Fruit fly (Drosophila melanogaster) whole organism, embryonic: Measurements from ENCODE around the gene CG15922.

Experiments used
- Aef1 ChIP-seq: fragments of 200-800 bp; sonication (Bioruptor generic); IDR thresholded peaks from 3 replicates; pipeline ENCODE4 v1.3.6; 2022; ENCODE audit warnings: missing biosample characterization, missing genetic modification characterization
- CG12769 ChIP-seq: fragments of 200-800 bp; sonication (Bioruptor generic); optimal IDR thresholded peaks from 2 replicates; lab custom pipeline; 2019; ENCODE audit warnings: missing biosample characterization, mild to moderate bottlenecking, missing genetic modification characterization, moderate library complexity
- CG13624 ChIP-seq: fragments of 200-800 bp; sonication (Bioruptor generic); optimal IDR thresholded peaks from 2 replicates; lab custom pipeline; 2016; ENCODE audit warnings: missing biosample characterization, missing genetic modification characterization
- CG13894 ChIP-seq: fragments of 200-800 bp; sonication (Bioruptor generic); optimal IDR thresholded peaks from 3 replicates; lab custom pipeline; 2018; ENCODE audit warnings: missing biosample characterization, mild to moderate bottlenecking, missing genetic modification characterization, moderate library complexity
- CG14050 ChIP-seq: fragments of 200-800 bp; sonication (Bioruptor generic); IDR thresholded peaks from 3 replicates; pipeline ENCODE4 v1.3.6; 2022; ENCODE audit warnings: missing biosample characterization, missing genetic modification characterization
- CG15479 ChIP-seq: fragments of 200-800 bp; sonication (Bioruptor generic); optimal IDR thresholded peaks from 3 replicates; lab custom pipeline; 2019; ENCODE audit warnings: missing biosample characterization, mild to moderate bottlenecking, missing genetic modification characterization, moderate library complexity
- CG15601 ChIP-seq: fragments of 200-800 bp; sonication (Bioruptor generic); optimal IDR thresholded peaks from 3 replicates; lab custom pipeline; 2019; ENCODE audit warnings: missing biosample characterization, mild to moderate bottlenecking, missing genetic modification characterization, moderate library complexity
- CG18011 ChIP-seq: fragments of 200-800 bp; sonication (Bioruptor generic); optimal IDR thresholded peaks from 2 replicates; lab custom pipeline; 2017; ENCODE audit warnings: missing biosample characterization, missing genetic modification characterization, mild to moderate bottlenecking, moderate library complexity, missing genotype
- CG32532 ChIP-seq: fragments of 200-800 bp; sonication (Bioruptor generic); IDR thresholded peaks from 2 replicates; pipeline ENCODE4 v1.3.6; 2022; ENCODE audit warnings: missing biosample characterization, missing genetic modification characterization
- CG34422 ChIP-seq: fragments of 200-800 bp; sonication (Bioruptor generic); IDR thresholded peaks from 3 replicates; pipeline ENCODE4 v1.3.6; 2022; ENCODE audit warnings: missing biosample characterization, missing genetic modification characterization
- CG3838 ChIP-seq: fragments of 200-800 bp; sonication (Bioruptor generic); optimal IDR thresholded peaks from 3 replicates; lab custom pipeline; 2016; ENCODE audit warnings: missing biosample characterization, missing genetic modification characterization
- CG6175 ChIP-seq: fragments of 200-800 bp; sonication (Bioruptor generic); IDR thresholded peaks from 3 replicates; pipeline ENCODE4 v1.3.6; 2022; ENCODE audit warnings: missing biosample characterization, missing genetic modification characterization
- CG8089 ChIP-seq: fragments of 200-800 bp; sonication (Bioruptor generic); optimal IDR thresholded peaks from 3 replicates; lab custom pipeline; 2016; ENCODE audit warnings: missing biosample characterization, missing genetic modification characterization
- CG8281 ChIP-seq: fragments of 200-800 bp; sonication (Bioruptor generic); optimal IDR thresholded peaks from 2 replicates; lab custom pipeline; 2018; ENCODE audit warnings: missing biosample characterization, mild to moderate bottlenecking, missing genetic modification characterization, moderate library complexity
- CG9797 ChIP-seq: fragments of 200-800 bp; sonication (Bioruptor generic); optimal IDR thresholded peaks from 3 replicates; lab custom pipeline; 2018; ENCODE audit warnings: missing biosample characterization, mild to moderate bottlenecking, missing genetic modification characterization
- Dfd ChIP-seq, 2 experiments: fragments of >200 bp; optimal IDR thresholded peaks; 2 replicates each; lab custom pipeline; 2017; ENCODE audit warnings: missing biosample characterization in 2 of 2, missing genetic modification characterization in 2 of 2
- Dip3 ChIP-seq: fragments of 200-800 bp; sonication (Bioruptor generic); optimal IDR thresholded peaks from 3 replicates; lab custom pipeline; 2016; ENCODE audit warnings: missing biosample characterization, missing genetic modification characterization
- Ets65A ChIP-seq: fragments of 200-800 bp; sonication (Bioruptor generic); peaks from one replicate; lab custom pipeline; 2016; ENCODE audit warnings: missing biosample characterization, missing genetic modification characterization
- HLH54F ChIP-seq: fragments of 200-800 bp; sonication (Bioruptor generic); optimal IDR thresholded peaks from 3 replicates; lab custom pipeline; 2016; ENCODE audit warnings: missing biosample characterization, missing genetic modification characterization
- Hr3 ChIP-seq: fragments of 200-800 bp; sonication (Bioruptor generic); optimal IDR thresholded peaks from 3 replicates; lab custom pipeline; 2016; ENCODE audit warnings: missing biosample characterization, missing genetic modification characterization
- Lhr ChIP-seq: fragments of 200-800 bp; sonication (Bioruptor generic); optimal IDR thresholded peaks from 3 replicates; lab custom pipeline; 2017; ENCODE audit warnings: mild to moderate bottlenecking, missing biosample characterization, missing genetic modification reagents, missing genetic modification characterization
- Med ChIP-seq: fragments of 200-800 bp; sonication (Bioruptor generic); peaks from one replicate; lab custom pipeline; 2016; ENCODE audit warnings: missing biosample characterization, missing genetic modification characterization, mild to moderate bottlenecking, inconsistent platforms, moderate library complexity
- PHDP ChIP-seq: fragments of 200-800 bp; sonication (Bioruptor generic); optimal IDR thresholded peaks from 3 replicates; lab custom pipeline; 2018; ENCODE audit warnings: missing biosample characterization, mild to moderate bottlenecking, missing genetic modification characterization, moderate library complexity
- Rfx ChIP-seq: fragments of 200-800 bp; sonication (Bioruptor generic); IDR thresholded peaks from 2 replicates; pipeline ENCODE4 v1.3.6; 2022; ENCODE audit warnings: missing biosample characterization, missing genetic modification characterization
- Rx ChIP-seq: fragments of 200-800 bp; sonication (Bioruptor generic); IDR thresholded peaks from 2 replicates; pipeline ENCODE4 v1.3.6; 2022; ENCODE audit warnings: missing biosample characterization, missing genetic modification characterization
- br ChIP-seq: fragments of >200 bp; optimal IDR thresholded peaks from 2 replicates; lab custom pipeline; 2017
- cato ChIP-seq: fragments of 200-800 bp; sonication (Bioruptor generic); optimal IDR thresholded peaks from 2 replicates; lab custom pipeline; 2016; ENCODE audit warnings: missing biosample characterization, missing genetic modification characterization, borderline replicate concordance
- chinmo ChIP-seq: fragments of 200-800 bp; sonication (Bioruptor generic); IDR thresholded peaks from 4 replicates; pipeline ENCODE4 v1.3.6; 2022; ENCODE audit warnings: missing biosample characterization, missing genetic modification characterization; ENCODE audit not compliant: partially characterized antibody
- cwo ChIP-seq: fragments of 200-800 bp; sonication (Bioruptor generic); optimal IDR thresholded peaks from 3 replicates; lab custom pipeline; 2017; ENCODE audit warnings: missing biosample characterization, missing genetic modification characterization, mild to moderate bottlenecking, moderate library complexity, missing genetic modification reagents
- jing ChIP-seq: fragments of 200-800 bp; sonication (Bioruptor generic); optimal IDR thresholded peaks from 2 replicates; lab custom pipeline; 2018; ENCODE audit warnings: missing biosample characterization, mild to moderate bottlenecking, missing genetic modification characterization
- lmd ChIP-seq: fragments of 200-800 bp; sonication (Bioruptor generic); IDR thresholded peaks from 2 replicates; pipeline ENCODE4 v1.3.6; 2022; ENCODE audit warnings: missing biosample characterization, missing genetic modification characterization
- org-1 ChIP-seq: fragments of 200-800 bp; sonication (Bioruptor generic); optimal IDR thresholded peaks from 2 replicates; lab custom pipeline; 2017; ENCODE audit warnings: missing biosample characterization, missing genetic modification characterization
- otp ChIP-seq: fragments of 200-800 bp; sonication (Bioruptor generic); IDR thresholded peaks from 3 replicates; pipeline ENCODE4, ENCODE4 v1.3.6; 2022; ENCODE audit warnings: missing biosample characterization, missing genetic modification characterization
- ranshi ChIP-seq: fragments of 200-800 bp; sonication (Bioruptor generic); IDR thresholded peaks from 2 replicates; pipeline ENCODE4 v1.3.6; 2022; ENCODE audit warnings: missing biosample characterization, missing genetic modification characterization
- schlank ChIP-seq: fragments of 200-800 bp; sonication (Bioruptor generic); optimal IDR thresholded peaks from 2 replicates; lab custom pipeline; 2018; ENCODE audit warnings: missing biosample characterization, mild to moderate bottlenecking, missing genetic modification characterization
- sens ChIP-seq: fragments of 200-800 bp; sonication (Bioruptor generic); peaks from one replicate; lab custom pipeline; 2016; ENCODE audit warnings: missing biosample characterization, missing genetic modification characterization
- sr ChIP-seq: fragments of 200-800 bp; sonication (Bioruptor generic); IDR thresholded peaks from 3 replicates; pipeline ENCODE4 v1.3.6; 2022; ENCODE audit warnings: missing biosample characterization, missing genetic modification characterization
- sug ChIP-seq: fragments of 200-800 bp; optimal IDR thresholded peaks from 2 replicates; lab custom pipeline; 2019; ENCODE audit warnings: missing biosample characterization, mild to moderate bottlenecking, missing genetic modification characterization, moderate library complexity
- vvl ChIP-seq: fragments of 200-800 bp; sonication (Bioruptor generic); IDR thresholded peaks from 2 replicates; pipeline ENCODE4 v1.3.6; 2022; ENCODE audit warnings: missing biosample characterization, missing genetic modification characterization

CG15922 gene

DNA sequence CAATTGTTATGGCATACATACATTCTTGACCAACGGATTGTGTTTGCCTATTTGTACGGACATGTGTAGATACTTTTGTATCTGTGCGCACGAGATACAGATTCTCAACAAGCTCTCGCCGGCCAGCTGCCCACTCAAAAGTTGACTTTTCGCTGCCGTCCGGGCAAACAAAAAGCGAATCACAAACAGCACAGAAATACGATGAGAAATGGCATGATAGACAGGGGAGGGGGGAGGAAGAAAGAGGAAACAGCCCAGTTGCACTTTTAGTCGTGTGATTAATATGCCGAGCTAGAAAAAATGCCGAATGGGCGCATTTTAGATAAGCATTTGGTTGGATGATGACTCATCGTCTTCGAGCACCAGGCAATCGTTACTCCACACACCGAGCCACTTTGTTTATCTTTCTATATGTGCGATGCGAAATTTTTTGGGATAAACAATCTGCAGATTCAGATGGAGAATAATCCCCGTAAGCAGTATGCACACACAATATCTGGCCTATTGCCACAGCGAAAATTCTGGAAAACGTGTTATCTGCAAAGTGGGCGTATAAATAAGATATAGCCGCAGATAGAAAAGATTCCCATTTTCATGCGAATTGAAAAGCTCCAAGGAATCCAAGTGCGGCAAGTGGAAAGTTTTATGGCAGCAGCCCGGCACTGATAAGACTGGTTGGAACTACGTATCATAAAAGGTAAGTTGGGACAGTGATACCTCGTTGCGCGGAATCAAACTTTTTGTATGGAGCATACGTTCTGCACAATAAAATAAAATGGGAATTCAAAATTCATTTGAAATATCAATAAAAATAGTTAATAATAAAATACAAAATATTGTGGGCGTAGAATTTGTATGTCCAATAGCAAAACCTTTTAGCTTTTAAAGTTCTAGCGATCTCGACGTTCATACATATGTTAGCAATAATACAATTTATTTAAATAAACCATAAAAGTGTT lies 13.1 kb downstream of the CG15922 start (continued):
- TF ChIP-seq CG15479 (GFP tag; lab: Kevin White, UChicago), result peak; percentile 76
- 0 out of 4 replicates have a peak, but pooled peaks have one; percentile 74 for TF ChIP-seq chinmo (GFP tag; lab: Robert Waterston, UW)
- peak; percentile 78; the same call in 2 of the 3 replicates for TF ChIP-seq sr (GFP tag; lab: Robert Waterston, UW)

DNA sequence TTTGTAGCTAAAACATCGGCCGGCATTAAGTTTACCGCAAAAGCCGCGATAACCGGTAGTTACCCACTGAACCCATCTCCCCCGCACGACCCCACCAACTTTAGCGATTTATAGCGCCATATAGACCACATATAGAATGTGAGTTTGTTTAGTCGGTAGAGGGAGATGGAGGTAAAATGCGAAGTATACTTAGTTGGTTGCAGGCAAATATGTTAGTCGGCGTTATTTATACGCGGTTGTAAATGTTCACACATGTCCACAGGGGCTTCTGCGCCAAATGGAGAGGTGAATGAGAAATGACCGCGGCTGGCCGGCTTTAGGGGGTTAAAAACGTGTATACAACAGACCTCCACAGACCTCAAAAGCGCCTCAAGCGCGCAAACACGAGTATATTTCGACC lies 14.4 kb downstream of the CG15922 start:
- no peak for TF ChIP-seq CG14050
- no peak for TF ChIP-seq br (lab: Kevin White, UChicago)
- no peak for TF ChIP-seq CG15601 (tag; lab: Kevin White, UChicago)
- TF ChIP-seq PHDP (tag; lab: Kevin White, UChicago), result no peak
- 0 out of 2 replicates have a peak, but pooled peaks have one; percentile 19 for TF ChIP-seq Rfx (GFP tag; lab: Robert Waterston, UW)
- no peak for TF ChIP-seq CG13624 (GFP tag; lab: Kevin White, UChicago)
- no peak for TF ChIP-seq jing (GFP tag; lab: Kevin White, UChicago)
- TF ChIP-seq sug (tag; lab: Kevin White, UChicago), result peak; percentile 22
- no peak for TF ChIP-seq CG8281
- TF ChIP-seq otp, result no peak
- TF ChIP-seq cwo (GFP tag; lab: Kevin White, UChicago), result peak; percentile 14
- 0 out of 2 replicates have a peak, but pooled peaks have one; percentile 4 for TF ChIP-seq lmd (GFP tag; lab: Robert Waterston, UW)
- no peak for TF ChIP-seq CG9797 (GFP tag; lab: Kevin White, UChicago)
- TF ChIP-seq Lhr (GFP tag; lab: Kevin White, UChicago), result no peak
- no peak for TF ChIP-seq CG8089 (GFP tag; lab: Kevin White, UChicago)
- peak; percentile 18 for TF ChIP-seq CG12769
- no peak for TF ChIP-seq Hr3 (GFP tag; lab: Kevin White, UChicago)
- TF ChIP-seq vvl (GFP tag; lab: Robert Waterston, UW), result 0 out of 2 replicates have a peak, but pooled peaks have one; percentile 51
- TF ChIP-seq CG13894 (tag; lab: Kevin White, UChicago), result peak; percentile 51
- TF ChIP-seq sens (GFP tag; lab: Kevin White, UChicago), result peak; percentile 34
- no peak for TF ChIP-seq CG34422
- TF ChIP-seq CG18011 (GFP tag; lab: Kevin White, UChicago), result no peak
- TF ChIP-seq Dip3 (GFP tag; lab: Kevin White, UChicago), result no peak
- no peak for TF ChIP-seq org-1 (GFP tag; lab: Kevin White, UChicago)
- TF ChIP-seq schlank (tag; lab: Kevin White, UChicago), result peak; percentile 20
- TF ChIP-seq CG6175, result peak; percentile 40; the same call in 1 of the 3 replicates
- no peak for TF ChIP-seq Aef1 (GFP tag; lab: Robert Waterston, UW)
- no peak for TF ChIP-seq HLH54F
- TF ChIP-seq Dfd (GFP tag; optimal IDR thresholded peaks at IDR 0.05; lab: Kevin White, UChicago), result no peak
- TF ChIP-seq cato (GFP tag; lab: Kevin White, UChicago), result no peak
- peak; percentile 23 for TF ChIP-seq Ets65A (GFP tag; lab: Kevin White, UChicago)
- TF ChIP-seq Rx, result no peak
- no peak for TF ChIP-seq CG3838
- TF ChIP-seq Med, result peak; percentile 62
- peak; percentile 22; the same call in 1 of the 2 replicates for TF ChIP-seq CG32532 (GFP tag; lab: Robert Waterston, UW)
- 0 out of 2 replicates have a peak, but pooled peaks have one; percentile 11 for TF ChIP-seq ranshi (GFP tag; lab: Robert Waterston, UW)
